Fruit fly (Drosophila melanogaster) whole organism, embryonic: ENCODE measurements around the gene CG6788.

Experiments
- BEAF-32 ChIP-seq: fragments of 200-800 bp; sonication (Bioruptor generic); optimal IDR thresholded peaks from 3 replicates; lab custom pipeline; 2017; ENCODE audit warnings: missing biosample characterization, missing genetic modification characterization, mild to moderate bottlenecking, moderate library complexity, missing genetic modification reagents
- Blimp-1 ChIP-seq: fragments of 200-800 bp; sonication (Bioruptor generic); optimal IDR thresholded peaks from 3 replicates; lab custom pipeline; 2018; ENCODE audit warnings: missing biosample characterization, missing genetic modification characterization, mild to moderate bottlenecking, moderate library complexity, missing genetic modification reagents
- CG10431 ChIP-seq: fragments of 200-800 bp; sonication (Bioruptor generic); optimal IDR thresholded peaks from 3 replicates; lab custom pipeline; 2018; ENCODE audit warnings: missing biosample characterization, mild to moderate bottlenecking, missing genetic modification characterization
- CG11456 ChIP-seq: fragments of 200-800 bp; sonication (Bioruptor generic); IDR thresholded peaks from 3 replicates; pipeline ENCODE4 v1.3.6; 2022; ENCODE audit warnings: missing biosample characterization, missing genetic modification characterization
- CG11695 ChIP-seq: fragments of 200-800 bp; sonication (Bioruptor generic); IDR thresholded peaks from 3 replicates; pipeline ENCODE4 v1.3.6; 2022; ENCODE audit warnings: missing biosample characterization, missing genetic modification characterization
- CG12236 ChIP-seq: fragments of 200-800 bp; sonication (Bioruptor generic); optimal IDR thresholded peaks from 2 replicates; lab custom pipeline; 2016; ENCODE audit warnings: missing biosample characterization, missing genetic modification characterization
- CG14667 ChIP-seq: fragments of 200-800 bp; sonication (Bioruptor generic); IDR thresholded peaks from 2 replicates; pipeline ENCODE4 v1.3.6; 2022; ENCODE audit warnings: missing biosample characterization, missing genetic modification characterization
- CG14860 ChIP-seq: fragments of 200-800 bp; sonication (Bioruptor generic); IDR thresholded peaks from 3 replicates; pipeline ENCODE4 v1.3.6; 2022; ENCODE audit warnings: missing biosample characterization, missing genetic modification characterization; ENCODE audit not compliant: partially characterized antibody
- CG15479 ChIP-seq: fragments of 200-800 bp; sonication (Bioruptor generic); optimal IDR thresholded peaks from 3 replicates; lab custom pipeline; 2019; ENCODE audit warnings: missing biosample characterization, mild to moderate bottlenecking, missing genetic modification characterization, moderate library complexity
- CG17186 ChIP-seq: fragments of 200-800 bp; sonication (Bioruptor generic); optimal IDR thresholded peaks from 3 replicates; lab custom pipeline; 2017; ENCODE audit warnings: missing biosample characterization, missing genetic modification reagents, missing genetic modification characterization
- CG17802 ChIP-seq: fragments of 200-800 bp; sonication (Bioruptor generic); optimal IDR thresholded peaks from 2 replicates; lab custom pipeline; 2018; ENCODE audit warnings: missing biosample characterization, mild to moderate bottlenecking, missing genetic modification characterization, moderate library complexity
- CG18619 ChIP-seq: fragments of 200-800 bp; sonication (Bioruptor generic); optimal IDR thresholded peaks from 3 replicates; lab custom pipeline; 2017; ENCODE audit warnings: missing biosample characterization, mild to moderate bottlenecking, missing genetic modification characterization
- CG30403 ChIP-seq: fragments of 200-800 bp; sonication (Bioruptor generic); optimal IDR thresholded peaks from 3 replicates; lab custom pipeline; 2016; ENCODE audit warnings: missing biosample characterization, missing genetic modification characterization
- CG31365 ChIP-seq: fragments of 200-800 bp; sonication (Bioruptor generic); optimal IDR thresholded peaks from 2 replicates; lab custom pipeline; 2018; ENCODE audit warnings: missing biosample characterization, mild to moderate bottlenecking, missing genetic modification characterization
- CG31441 ChIP-seq: fragments of 200-800 bp; sonication (Bioruptor generic); IDR thresholded peaks from 2 replicates; pipeline ENCODE4 v1.3.6; 2022; ENCODE audit warnings: missing biosample characterization, missing genetic modification characterization
- CG4424 ChIP-seq: fragments of 200-800 bp; sonication (Bioruptor generic); optimal IDR thresholded peaks from 3 replicates; lab custom pipeline; 2016; ENCODE audit warnings: missing biosample characterization, missing genetic modification characterization
- CG4854 ChIP-seq: fragments of 200-800 bp; sonication (Bioruptor generic); optimal IDR thresholded peaks from 2 replicates; lab custom pipeline; 2016; ENCODE audit warnings: missing biosample characterization, missing genetic modification characterization, inconsistent platforms
- CG6175 ChIP-seq: fragments of 200-800 bp; sonication (Bioruptor generic); IDR thresholded peaks from 3 replicates; pipeline ENCODE4 v1.3.6; 2022; ENCODE audit warnings: missing biosample characterization, missing genetic modification characterization
- CG8089 ChIP-seq: fragments of 200-800 bp; sonication (Bioruptor generic); optimal IDR thresholded peaks from 3 replicates; lab custom pipeline; 2016; ENCODE audit warnings: missing biosample characterization, missing genetic modification characterization
- CoRest ChIP-seq: fragments of 200-800 bp; sonication (Bioruptor generic); optimal IDR thresholded peaks from 3 replicates; lab custom pipeline; 2018; ENCODE audit warnings: missing biosample characterization, mild to moderate bottlenecking, missing genetic modification characterization, moderate library complexity
- Deaf1 ChIP-seq: fragments of 200-800 bp; optimal IDR thresholded peaks from 3 replicates; lab custom pipeline; 2019; ENCODE audit warnings: missing biosample characterization, mild to moderate bottlenecking, missing genetic modification characterization, moderate library complexity
- Doc3 ChIP-seq: fragments of 200-800 bp; sonication (Bioruptor generic); IDR thresholded peaks from 3 replicates; pipeline ENCODE4 v1.3.6; 2022; ENCODE audit warnings: missing biosample characterization, missing genetic modification characterization; ENCODE audit not compliant: partially characterized antibody
- Elba2 ChIP-seq: fragments of 200-800 bp; sonication (Bioruptor generic); optimal IDR thresholded peaks from 3 replicates; lab custom pipeline; 2016; ENCODE audit warnings: missing biosample characterization, missing genetic modification characterization
- Fer1 ChIP-seq: fragments of 200-800 bp; sonication (Bioruptor generic); optimal IDR thresholded peaks from 2 replicates; lab custom pipeline; 2017; ENCODE audit warnings: missing biosample characterization, mild to moderate bottlenecking, missing genetic modification characterization
- Mes4 ChIP-seq: fragments of 200-800 bp; sonication (Bioruptor generic); optimal IDR thresholded peaks from 2 replicates; lab custom pipeline; 2016; ENCODE audit warnings: missing biosample characterization, missing genetic modification characterization
- Oli ChIP-seq: fragments of 200-800 bp; sonication (Bioruptor generic); optimal IDR thresholded peaks from 2 replicates; lab custom pipeline; 2018; ENCODE audit warnings: missing biosample characterization, mild to moderate bottlenecking, missing genetic modification characterization, moderate library complexity
- Ravus ChIP-seq: fragments of 200-800 bp; sonication (Bioruptor generic); IDR thresholded peaks from 2 replicates; pipeline ENCODE4 v1.3.6; 2022; ENCODE audit warnings: missing biosample characterization, missing genetic modification characterization
- Rfx ChIP-seq: fragments of 200-800 bp; sonication (Bioruptor generic); IDR thresholded peaks from 2 replicates; pipeline ENCODE4 v1.3.6; 2022; ENCODE audit warnings: missing biosample characterization, missing genetic modification characterization
- Sox102F ChIP-seq: fragments of 200-800 bp; sonication (Bioruptor generic); optimal IDR thresholded peaks from 2 replicates; lab custom pipeline; 2018; ENCODE audit warnings: missing biosample characterization, mild to moderate bottlenecking, missing genetic modification characterization, moderate library complexity
- TFAM ChIP-seq: fragments of 200-800 bp; sonication (Bioruptor generic); optimal IDR thresholded peaks from 2 replicates; lab custom pipeline; 2017; ENCODE audit warnings: missing biosample characterization, missing genetic modification characterization, inconsistent platforms
- abd-A ChIP-seq: fragments of 200-800 bp; sonication (Bioruptor generic); optimal IDR thresholded peaks from 3 replicates; lab custom pipeline; 2019; ENCODE audit warnings: missing biosample characterization, mild to moderate bottlenecking, missing genetic modification characterization, moderate library complexity
- crc ChIP-seq: fragments of 200-800 bp; sonication (Bioruptor generic); optimal IDR thresholded peaks from 2 replicates; lab custom pipeline; 2016; ENCODE audit warnings: missing biosample characterization, missing genetic modification characterization
- dimm ChIP-seq: fragments of 200-800 bp; sonication (Bioruptor generic); IDR thresholded peaks from 2 replicates; pipeline ENCODE4 v1.3.6; 2022; ENCODE audit warnings: missing biosample characterization, missing genetic modification characterization
- eyg ChIP-seq: fragments of 200-800 bp; sonication (Bioruptor generic); optimal IDR thresholded peaks from 3 replicates; lab custom pipeline; 2016; ENCODE audit warnings: missing biosample characterization, missing genetic modification characterization
- gcm2 ChIP-seq: fragments of 200-800 bp; sonication (Bioruptor generic); optimal IDR thresholded peaks from 2 replicates; lab custom pipeline; 2016; ENCODE audit warnings: missing biosample characterization, missing genetic modification characterization
- grau ChIP-seq: fragments of 200-800 bp; optimal IDR thresholded peaks from 3 replicates; lab custom pipeline; 2019; ENCODE audit warnings: missing biosample characterization, mild to moderate bottlenecking, missing genetic modification characterization, moderate library complexity
- jing ChIP-seq: fragments of 200-800 bp; sonication (Bioruptor generic); optimal IDR thresholded peaks from 2 replicates; lab custom pipeline; 2018; ENCODE audit warnings: missing biosample characterization, mild to moderate bottlenecking, missing genetic modification characterization
- ken ChIP-seq: fragments of 200-800 bp; sonication (Bioruptor generic); IDR thresholded peaks from 3 replicates; pipeline ENCODE4 v1.3.6; 2022; ENCODE audit warnings: missing biosample characterization, missing genetic modification characterization
- klu ChIP-seq: fragments of 200-800 bp; sonication (Bioruptor generic); IDR thresholded peaks from 2 replicates; pipeline ENCODE4 v1.3.6; 2022; ENCODE audit warnings: missing biosample characterization, missing genetic modification characterization
- lab ChIP-seq: fragments of 200-800 bp; sonication (Bioruptor generic); optimal IDR thresholded peaks from 3 replicates; lab custom pipeline; 2017; ENCODE audit warnings: missing biosample characterization, missing genetic modification characterization, mild to moderate bottlenecking, moderate library complexity, missing genetic modification reagents
- lov ChIP-seq, 2 experiments: fragments of 200-800 bp in 1 of 2; fragments of >200 bp in 1 of 2; sonication (Bioruptor generic) in 1 of 2; IDR thresholded peaks in 1 of 2; optimal IDR thresholded peaks in 1 of 2; 2 replicates in 1 of 2; 3 replicates in 1 of 2; pipeline versions ENCODE4 v1.3.6 to Lab custom; 2017 to 2022; ENCODE audit warnings: missing biosample characterization in 1 of 2, missing genetic modification characterization in 1 of 2
- maf-S ChIP-seq: fragments of 200-800 bp; sonication (Bioruptor generic); optimal IDR thresholded peaks from 2 replicates; lab custom pipeline; 2016; ENCODE audit warnings: missing biosample characterization, missing genetic modification characterization
- mirr ChIP-seq: fragments of 200-800 bp; sonication (Bioruptor generic); optimal IDR thresholded peaks from 3 replicates; lab custom pipeline; 2018; ENCODE audit warnings: missing biosample characterization, mild to moderate bottlenecking, missing genetic modification characterization
- nmo ChIP-seq: fragments of 200-800 bp; sonication (Bioruptor generic); optimal IDR thresholded peaks from 2 replicates; lab custom pipeline; 2018; ENCODE audit warnings: missing biosample characterization, mild to moderate bottlenecking, missing genetic modification characterization, moderate library complexity
- pb ChIP-seq: fragments of 200-800 bp; sonication (Bioruptor generic); optimal IDR thresholded peaks from 3 replicates; lab custom pipeline; 2016; ENCODE audit warnings: missing biosample characterization, missing genetic modification characterization
- repo ChIP-seq: fragments of 200-800 bp; sonication (Bioruptor generic); optimal IDR thresholded peaks from 2 replicates; lab custom pipeline; 2016; ENCODE audit warnings: missing biosample characterization, missing genetic modification characterization
- schlank ChIP-seq: fragments of 200-800 bp; sonication (Bioruptor generic); optimal IDR thresholded peaks from 2 replicates; lab custom pipeline; 2018; ENCODE audit warnings: missing biosample characterization, mild to moderate bottlenecking, missing genetic modification characterization
- so ChIP-seq: fragments of 200-800 bp; sonication (Bioruptor generic); IDR thresholded peaks from 3 replicates; pipeline ENCODE4 v1.3.6; 2022; ENCODE audit warnings: missing biosample characterization, missing genetic modification characterization
- stc ChIP-seq: fragments of 200-800 bp; sonication (Bioruptor generic); IDR thresholded peaks from 2 replicates; pipeline ENCODE4 v1.3.6; 2022; ENCODE audit warnings: missing biosample characterization, missing genetic modification characterization
- tx ChIP-seq: fragments of 200-800 bp; sonication (Bioruptor generic); optimal IDR thresholded peaks from 2 replicates; lab custom pipeline; 2016; ENCODE audit warnings: missing biosample characterization, missing genetic modification characterization
- vfl ChIP-seq: fragments of 200-800 bp; sonication (Bioruptor generic); optimal IDR thresholded peaks from 2 replicates; lab custom pipeline; 2016; ENCODE audit warnings: missing biosample characterization, missing genetic modification characterization

CG6788 gene

DNA sequence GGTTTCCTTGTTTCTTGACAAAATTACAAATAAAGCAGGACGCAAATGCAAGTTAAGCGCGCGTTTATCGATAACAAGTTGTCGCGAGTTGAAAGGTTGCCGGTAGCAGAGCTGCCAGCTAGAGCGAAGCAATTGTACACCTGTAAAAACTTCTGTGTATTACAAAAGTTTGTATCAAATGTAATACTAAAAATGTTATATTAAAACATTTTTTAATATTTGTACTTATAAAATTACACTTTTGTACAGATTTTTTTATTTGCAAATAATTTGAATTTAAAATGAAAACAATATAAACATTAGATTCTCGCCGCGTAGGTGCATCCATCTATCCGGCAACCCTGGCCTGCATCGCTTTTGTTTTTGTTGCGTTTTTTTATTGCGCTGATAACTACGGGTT, 43.4 kb upstream of the CG6788 start, which contains the start of the genes CG8142 and Ucp4A (continued):
- peak; percentile 52 for TF ChIP-seq mirr (GFP tag; lab: Kevin White, UChicago)
- peak; percentile 94 for TF ChIP-seq stc
- peak; percentile 95 for TF ChIP-seq CG30403 (GFP tag; lab: Kevin White, UChicago)
- TF ChIP-seq Fer1 (GFP tag; lab: Kevin White, UChicago) = peak; percentile 93
- peak; percentile 89 for TF ChIP-seq Blimp-1 (GFP tag; lab: Kevin White, UChicago)
- TF ChIP-seq Doc3 (GFP tag; lab: Robert Waterston, UW) = no peak
- TF ChIP-seq CG18619 (GFP tag; lab: Kevin White, UChicago) = peak; percentile 86
- TF ChIP-seq CG17802 = peak; percentile 61
- peak; percentile 94 for TF ChIP-seq CG11695 (GFP tag; lab: Robert Waterston, UW)
- TF ChIP-seq maf-S (GFP tag; lab: Kevin White, UChicago) = peak; percentile 14
- TF ChIP-seq lov (optimal IDR thresholded peaks at IDR 0.05; lab: Kevin White, UChicago) = no peak
- peak; percentile 78; the same call in 1 of the 3 replicates for TF ChIP-seq lov (GFP tag; IDR thresholded peaks at IDR 0.05; lab: Robert Waterston, UW)
- TF ChIP-seq CG4854 (GFP tag; lab: Kevin White, UChicago) = peak; percentile 60
- no peak for TF ChIP-seq jing (GFP tag; lab: Kevin White, UChicago)
- TF ChIP-seq Rfx (GFP tag; lab: Robert Waterston, UW) = peak; percentile 96
- TF ChIP-seq CG17186 (GFP tag; lab: Kevin White, UChicago) = peak; percentile 45
- no peak for TF ChIP-seq eyg
- TF ChIP-seq CG14667 (GFP tag; lab: Robert Waterston, UW) = peak; percentile 96
- TF ChIP-seq CG10431 = peak; percentile 42
- TF ChIP-seq BEAF-32 (GFP tag; lab: Kevin White, UChicago) = peak; percentile 51
- no peak for TF ChIP-seq repo
- TF ChIP-seq CG15479 (GFP tag; lab: Kevin White, UChicago) = no peak
- peak; percentile 50 for TF ChIP-seq TFAM (GFP tag; lab: Kevin White, UChicago)
- TF ChIP-seq dimm (GFP tag; lab: Robert Waterston, UW) = peak; percentile 76
- TF ChIP-seq schlank (tag; lab: Kevin White, UChicago) = peak; percentile 51
- peak; percentile 89 for TF ChIP-seq Oli
- TF ChIP-seq Sox102F (GFP tag; lab: Kevin White, UChicago) = peak; percentile 92
- no peak for TF ChIP-seq CG14860 (GFP tag; lab: Robert Waterston, UW)
- peak; percentile 47 for TF ChIP-seq gcm2 (GFP tag; lab: Kevin White, UChicago)
- peak; percentile 95 for TF ChIP-seq CoRest
- peak; percentile 94 for TF ChIP-seq lab
- peak; percentile 93 for TF ChIP-seq klu (GFP tag; lab: Robert Waterston, UW)
- peak; percentile 7 for TF ChIP-seq Mes4 (GFP tag; lab: Kevin White, UChicago)
- TF ChIP-seq CG6175 (GFP tag; lab: Robert Waterston, UW) = peak; percentile 79; the same call in 2 of the 3 replicates
- TF ChIP-seq crc = no peak
- TF ChIP-seq CG31365 = no peak
- TF ChIP-seq ken (GFP tag; lab: Robert Waterston, UW) = peak; percentile 93
- TF ChIP-seq CG4424 (GFP tag; lab: Kevin White, UChicago) = peak; percentile 91
- peak; percentile 48 for TF ChIP-seq Elba2 (GFP tag; lab: Kevin White, UChicago)
- TF ChIP-seq pb (GFP tag; lab: Kevin White, UChicago) = no peak
- TF ChIP-seq nmo = peak; percentile 93
- TF ChIP-seq tx (GFP tag; lab: Kevin White, UChicago) = peak; percentile 2
- peak; percentile 93 for TF ChIP-seq CG31441
- peak; percentile 30 for TF ChIP-seq CG8089 (GFP tag; lab: Kevin White, UChicago)
- peak; percentile 80 for TF ChIP-seq Ravus
- peak; percentile 90 for TF ChIP-seq grau
- TF ChIP-seq CG11456 = peak; percentile 93
- peak; percentile 91 for TF ChIP-seq so (GFP tag; lab: Robert Waterston, UW)
- TF ChIP-seq vfl (GFP tag; lab: Kevin White, UChicago) = peak; percentile 72
- TF ChIP-seq abd-A (tag; lab: Kevin White, UChicago) = no peak
- TF ChIP-seq Deaf1 (tag; lab: Kevin White, UChicago) = peak; percentile 67
- TF ChIP-seq CG12236 (GFP tag; lab: Kevin White, UChicago) = no peak
